Worm (Caenorhabditis elegans) whole organism, early embryonic: ENCODE measurements around the gene atln-1.

Experiments
- aly-1 ChIP-seq: sonication (generic microtip); optimal IDR thresholded peaks from 2 replicates; lab custom pipeline; 2016; ENCODE audit warnings: missing genetic modification characterization, missing compliant biosample characterization
- ama-1 ChIP-seq: fragments of 150-350 bp; optimal IDR thresholded peaks from 2 replicates; lab custom pipeline; 2014
- ceh-13 ChIP-seq: fragments of 200-800 bp; sonication (Bioruptor generic); optimal IDR thresholded peaks from 2 replicates; lab custom pipeline; 2018; ENCODE audit warnings: mild to moderate bottlenecking, missing genetic modification characterization, missing compliant biosample characterization
- ceh-36 ChIP-seq: sonication (generic microtip); optimal IDR thresholded peaks from 2 replicates; lab custom pipeline; 2016; ENCODE audit warnings: missing genetic modification characterization, inconsistent platforms, missing compliant biosample characterization
- ets-7 ChIP-seq: sonication (generic microtip); optimal IDR thresholded peaks from 2 replicates; lab custom pipeline; 2016; ENCODE audit warnings: missing genotype, missing genetic modification characterization, missing compliant biosample characterization
- hmbx-1 ChIP-seq: sonication (generic microtip); optimal IDR thresholded peaks from 2 replicates; lab custom pipeline; 2016; ENCODE audit warnings: mild to moderate bottlenecking, missing genetic modification characterization, missing compliant biosample characterization
- hmg-4 ChIP-seq: fragments of 200-800 bp; sonication (Bioruptor generic); optimal IDR thresholded peaks from 2 replicates; lab custom pipeline; 2018; ENCODE audit warnings: mild to moderate bottlenecking, missing genetic modification characterization, missing compliant biosample characterization
- pes-1 ChIP-seq: fragments of 200-800 bp; sonication (Bioruptor generic); IDR thresholded peaks from 2 replicates; pipeline ENCODE4 v1.3.6; 2022; ENCODE audit warnings: missing genetic modification reagents, missing genetic modification characterization, missing compliant biosample characterization
- scrt-1 ChIP-seq: fragments of 200-800 bp; sonication (Bioruptor generic); IDR thresholded peaks from 2 replicates; pipeline ENCODE4 v1.3.6; 2022; ENCODE audit warnings: missing genetic modification characterization, missing compliant biosample characterization
- tbx-11 ChIP-seq: fragments of 200-800 bp; sonication (Bioruptor generic); IDR thresholded peaks from 2 replicates; pipeline ENCODE4 v1.3.6; 2022; ENCODE audit warnings: missing genetic modification characterization, missing compliant biosample characterization
- tra-4 ChIP-seq: sonication (generic microtip); optimal IDR thresholded peaks from 2 replicates; lab custom pipeline; 2017; ENCODE audit warnings: missing genetic modification characterization, missing compliant biosample characterization

DNA sequence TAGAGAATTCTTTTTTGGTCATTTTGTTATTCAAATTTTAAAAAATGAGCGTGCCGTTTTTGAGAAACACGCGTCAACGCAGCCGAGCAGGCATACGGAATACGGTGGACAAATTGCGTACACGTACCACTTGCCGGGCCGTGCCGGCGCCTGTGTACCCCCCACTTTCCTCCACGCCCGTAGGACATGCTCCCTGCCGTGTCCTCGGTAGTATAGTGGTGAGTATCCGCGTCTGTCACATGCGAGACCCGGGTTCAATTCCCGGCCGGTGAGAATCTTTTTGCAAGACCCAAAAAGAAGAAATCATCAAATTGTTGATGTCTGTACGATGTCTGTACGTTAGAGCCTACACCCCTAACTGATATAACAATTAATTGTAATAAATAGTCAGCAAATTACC, 19.7 kb downstream of the atln-1 start:
- TF ChIP-seq pes-1 (GFP tag; lab: Robert Waterston, UW) (0 out of 2 replicates have a peak, but pooled peaks have one; percentile 22), ama-1 (lab: Kevin White, UChicago) (no peak), hmbx-1 (tag; lab: Kevin White, UChicago) (no peak), scrt-1 (GFP tag; lab: Robert Waterston, UW) (peak; percentile 42; the same call in 1 of the 2 replicates), tra-4 (no peak), tbx-11 (GFP tag; lab: Robert Waterston, UW) (no peak), ceh-13 (GFP tag; lab: Kevin White, UChicago) (no peak), ets-7 (tag; lab: Kevin White, UChicago) (no peak), hmg-4 (GFP tag; lab: Kevin White, UChicago) (no peak), ceh-36 (tag; lab: Kevin White, UChicago) (no peak), aly-1 (tag; lab: Kevin White, UChicago) (no peak)
